Fruit fly (Drosophila melanogaster) whole organism, embryonic: ENCODE data around the gene CG10793.
A peak's percentile ranks its signal among the peaks of the same experiment; 100 is the strongest.

Experiments used
- ATbp ChIP-seq: fragments of 200-800 bp; sonication (Bioruptor generic); optimal IDR thresholded peaks from 2 replicates; lab custom pipeline; 2017; ENCODE audit warnings: missing biosample characterization, mild to moderate bottlenecking, missing genetic modification characterization, missing genetic modification reagents
- Ada2b ChIP-seq: fragments of 200-800 bp; sonication (Bioruptor generic); IDR thresholded peaks from 2 replicates; pipeline ENCODE4 v1.3.6; 2022; ENCODE audit warnings: missing biosample characterization, missing genetic modification characterization
- Antp ChIP-seq: fragments of 200-800 bp; sonication (Bioruptor generic); optimal IDR thresholded peaks from 3 replicates; lab custom pipeline; 2016; ENCODE audit warnings: missing biosample characterization, missing genetic modification characterization
- CG11085 ChIP-seq: fragments of 200-800 bp; sonication (Bioruptor generic); IDR thresholded peaks from 2 replicates; pipeline ENCODE4 v1.3.6; 2022; ENCODE audit warnings: missing biosample characterization, missing genetic modification characterization
- CG11696 ChIP-seq: fragments of 200-800 bp; sonication (Bioruptor generic); IDR thresholded peaks from 2 replicates; pipeline ENCODE4 v1.3.6; 2022; ENCODE audit warnings: missing biosample characterization, missing genetic modification characterization
- CG13123 ChIP-seq: fragments of 200-800 bp; sonication (Bioruptor generic); optimal IDR thresholded peaks from 2 replicates; lab custom pipeline; 2016; ENCODE audit warnings: missing biosample characterization, missing genetic modification characterization
- CG1602 ChIP-seq: fragments of 200-800 bp; sonication (Bioruptor generic); optimal IDR thresholded peaks from 3 replicates; lab custom pipeline; 2016; ENCODE audit warnings: missing biosample characterization, missing genetic modification characterization
- CG1647 ChIP-seq: fragments of 200-800 bp; sonication (Bioruptor generic); optimal IDR thresholded peaks from 3 replicates; lab custom pipeline; 2016; ENCODE audit warnings: missing biosample characterization, missing genetic modification characterization
- CG16863 ChIP-seq: fragments of 200-800 bp; sonication (Bioruptor generic); optimal IDR thresholded peaks from 3 replicates; lab custom pipeline; 2016; ENCODE audit warnings: missing biosample characterization, missing genetic modification characterization
- CG17361 ChIP-seq: fragments of 200-800 bp; sonication (Bioruptor generic); IDR thresholded peaks from 3 replicates; pipeline ENCODE4 v1.3.6; 2022; ENCODE audit warnings: missing biosample characterization, missing genetic modification characterization
- CG30403 ChIP-seq: fragments of 200-800 bp; sonication (Bioruptor generic); optimal IDR thresholded peaks from 3 replicates; lab custom pipeline; 2016; ENCODE audit warnings: missing biosample characterization, missing genetic modification characterization
- CG32772 ChIP-seq: fragments of 200-800 bp; sonication (Bioruptor generic); IDR thresholded peaks from 2 replicates; pipeline ENCODE4 v1.3.6; 2022; ENCODE audit warnings: missing biosample characterization, missing genetic modification characterization
- CG3838 ChIP-seq: fragments of 200-800 bp; sonication (Bioruptor generic); optimal IDR thresholded peaks from 3 replicates; lab custom pipeline; 2016; ENCODE audit warnings: missing biosample characterization, missing genetic modification characterization
- CG5953 ChIP-seq: fragments of 200-800 bp; sonication (Bioruptor generic); IDR thresholded peaks from 2 replicates; pipeline ENCODE4 v1.3.6; 2022; ENCODE audit warnings: missing biosample characterization, missing genetic modification characterization
- CG6175 ChIP-seq: fragments of 200-800 bp; sonication (Bioruptor generic); IDR thresholded peaks from 3 replicates; pipeline ENCODE4 v1.3.6; 2022; ENCODE audit warnings: missing biosample characterization, missing genetic modification characterization
- CG8359 ChIP-seq: fragments of 200-800 bp; sonication (Bioruptor generic); optimal IDR thresholded peaks from 2 replicates; lab custom pipeline; 2017; ENCODE audit warnings: missing biosample characterization, mild to moderate bottlenecking, missing genetic modification characterization, borderline replicate concordance
- CG8924 ChIP-seq: fragments of 200-800 bp; optimal IDR thresholded peaks from 3 replicates; lab custom pipeline; 2019; ENCODE audit warnings: missing biosample characterization, mild to moderate bottlenecking, missing genetic modification characterization, moderate library complexity
- Dek ChIP-seq: fragments of 200-800 bp; sonication (Bioruptor generic); optimal IDR thresholded peaks from 3 replicates; lab custom pipeline; 2019; ENCODE audit warnings: missing biosample characterization, mild to moderate bottlenecking, missing genetic modification characterization, moderate library complexity
- Drgx ChIP-seq: fragments of 200-800 bp; sonication (Bioruptor generic); IDR thresholded peaks from 2 replicates; pipeline ENCODE4 v1.3.6; 2022; ENCODE audit warnings: missing biosample characterization, missing genetic modification characterization
- Gug ChIP-seq: fragments of 200-800 bp; sonication (Bioruptor generic); IDR thresholded peaks from 4 replicates; pipeline ENCODE4 v1.3.6; 2022; ENCODE audit warnings: missing biosample characterization, missing genetic modification characterization
- H2.0 ChIP-seq: fragments of 200-800 bp; sonication (Bioruptor generic); IDR thresholded peaks from 2 replicates; pipeline ENCODE4 v1.3.6; 2022; ENCODE audit warnings: missing biosample characterization, missing genetic modification characterization
- HLH54F ChIP-seq: fragments of 200-800 bp; sonication (Bioruptor generic); optimal IDR thresholded peaks from 3 replicates; lab custom pipeline; 2016; ENCODE audit warnings: missing biosample characterization, missing genetic modification characterization
- Hey ChIP-seq: fragments of 200-800 bp; sonication (Bioruptor generic); optimal IDR thresholded peaks from 3 replicates; lab custom pipeline; 2018; ENCODE audit warnings: missing biosample characterization, mild to moderate bottlenecking, missing genetic modification characterization
- HmgZ ChIP-seq: fragments of 200-800 bp; sonication (Bioruptor generic); optimal IDR thresholded peaks from 2 replicates; lab custom pipeline; 2018; ENCODE audit warnings: missing biosample characterization, mild to moderate bottlenecking, missing genetic modification characterization
- Hr78 ChIP-seq, 2 experiments: fragments of 200-800 bp in 1 of 2; fragments of >200 bp in 1 of 2; sonication (Bioruptor generic) in 1 of 2; optimal IDR thresholded peaks; 2 replicates each; lab custom pipeline; 2017 to 2019; ENCODE audit warnings: missing biosample characterization in 2 of 2, missing genetic modification characterization in 2 of 2, mild to moderate bottlenecking in 1 of 2, moderate library complexity in 1 of 2
- MTF-1 ChIP-seq: fragments of 200-800 bp; sonication (Bioruptor generic); optimal IDR thresholded peaks from 2 replicates; lab custom pipeline; 2018; ENCODE audit warnings: missing biosample characterization, mild to moderate bottlenecking, missing genetic modification characterization, borderline replicate concordance
- Meics ChIP-seq: fragments of 200-800 bp; sonication (Bioruptor generic); optimal IDR thresholded peaks from 2 replicates; lab custom pipeline; 2017; ENCODE audit warnings: missing biosample characterization, mild to moderate bottlenecking, missing genetic modification characterization
- abd-A ChIP-seq: fragments of 200-800 bp; sonication (Bioruptor generic); optimal IDR thresholded peaks from 3 replicates; lab custom pipeline; 2019; ENCODE audit warnings: missing biosample characterization, mild to moderate bottlenecking, missing genetic modification characterization, moderate library complexity
- ase ChIP-seq: fragments of 200-800 bp; sonication (Bioruptor generic); IDR thresholded peaks from 3 replicates; pipeline ENCODE4 v1.3.6; 2022; ENCODE audit warnings: missing biosample characterization, missing genetic modification characterization
- ci ChIP-seq: fragments of 200-800 bp; sonication (Bioruptor generic); IDR thresholded peaks from 3 replicates; pipeline ENCODE4 v1.3.6; 2022; ENCODE audit warnings: missing biosample characterization, missing genetic modification characterization
- dan ChIP-seq: fragments of 200-800 bp; sonication (Bioruptor generic); IDR thresholded peaks from 2 replicates; pipeline ENCODE4 v1.3.6; 2022; ENCODE audit warnings: missing biosample characterization, missing genetic modification characterization
- exex ChIP-seq: fragments of 200-800 bp; sonication (Bioruptor generic); optimal IDR thresholded peaks from 4 replicates; lab custom pipeline; 2018; ENCODE audit warnings: missing biosample characterization, mild to moderate bottlenecking, missing genetic modification characterization, moderate library complexity
- fd96Cb ChIP-seq: fragments of 200-800 bp; sonication (Bioruptor generic); optimal IDR thresholded peaks from 2 replicates; lab custom pipeline; 2018; ENCODE audit warnings: missing biosample characterization, mild to moderate bottlenecking, missing genetic modification characterization, moderate library complexity
- grau ChIP-seq: fragments of 200-800 bp; optimal IDR thresholded peaks from 3 replicates; lab custom pipeline; 2019; ENCODE audit warnings: missing biosample characterization, mild to moderate bottlenecking, missing genetic modification characterization, moderate library complexity
- grn ChIP-seq: fragments of 200-800 bp; sonication (Bioruptor generic); optimal IDR thresholded peaks from 3 replicates; lab custom pipeline; 2017; ENCODE audit warnings: missing biosample characterization, missing genetic modification characterization
- gt ChIP-seq: fragments of 200-800 bp; sonication (Bioruptor generic); IDR thresholded peaks from 2 replicates; pipeline ENCODE4 v1.3.6; 2022; ENCODE audit warnings: missing biosample characterization, missing genetic modification characterization
- h ChIP-seq: fragments of >200 bp; optimal IDR thresholded peaks from 2 replicates; lab custom pipeline; 2017
- kay ChIP-seq: fragments of 200-800 bp; sonication (Bioruptor generic); optimal IDR thresholded peaks from 2 replicates; lab custom pipeline; 2016; ENCODE audit warnings: missing biosample characterization, missing genetic modification characterization
- kni ChIP-seq: fragments of 200-800 bp; sonication (Bioruptor generic); optimal IDR thresholded peaks from 3 replicates; lab custom pipeline; 2017; ENCODE audit warnings: mild to moderate bottlenecking, missing biosample characterization, missing genetic modification reagents, missing genetic modification characterization
- lab ChIP-seq: fragments of 200-800 bp; sonication (Bioruptor generic); optimal IDR thresholded peaks from 3 replicates; lab custom pipeline; 2017; ENCODE audit warnings: missing biosample characterization, missing genetic modification characterization, mild to moderate bottlenecking, moderate library complexity, missing genetic modification reagents
- lbe ChIP-seq: fragments of 200-800 bp; sonication (Bioruptor generic); optimal IDR thresholded peaks from 2 replicates; lab custom pipeline; 2016; ENCODE audit warnings: missing biosample characterization, mild to moderate bottlenecking, missing genetic modification characterization
- lilli ChIP-seq: fragments of 200-800 bp; sonication (Bioruptor generic); optimal IDR thresholded peaks from 3 replicates; lab custom pipeline; 2016; ENCODE audit warnings: missing biosample characterization, missing genetic modification characterization
- nerfin-1 ChIP-seq: fragments of 200-800 bp; sonication (Bioruptor generic); optimal IDR thresholded peaks from 3 replicates; lab custom pipeline; 2019; ENCODE audit warnings: missing biosample characterization, mild to moderate bottlenecking, missing genetic modification characterization, moderate library complexity
- prd ChIP-seq, 3 experiments: fragments of >200 bp in 2 of 3; fragments of 200-800 bp in 1 of 3; sonication (Bioruptor generic) in 1 of 3; optimal IDR thresholded peaks in 2 of 3; IDR thresholded peaks in 1 of 3; 2 replicates in 2 of 3; 3 replicates in 1 of 3; pipeline versions ENCODE4 v1.3.6 to Lab custom; 2017 to 2022; ENCODE audit warnings: missing biosample characterization in 1 of 3, missing genetic modification characterization in 1 of 3
- schlank ChIP-seq: fragments of 200-800 bp; sonication (Bioruptor generic); optimal IDR thresholded peaks from 2 replicates; lab custom pipeline; 2018; ENCODE audit warnings: missing biosample characterization, mild to moderate bottlenecking, missing genetic modification characterization
- tio ChIP-seq: fragments of 200-800 bp; sonication (Bioruptor generic); optimal IDR thresholded peaks from 2 replicates; lab custom pipeline; 2017; ENCODE audit warnings: missing biosample characterization, missing genetic modification characterization, inconsistent platforms
- vnd ChIP-seq: fragments of 200-800 bp; sonication (Bioruptor generic); IDR thresholded peaks from 3 replicates; pipeline ENCODE4 v1.3.6; 2022; ENCODE audit warnings: missing biosample characterization, missing genetic modification characterization; ENCODE audit not compliant: partially characterized antibody
- wdn ChIP-seq: fragments of 200-800 bp; sonication (Bioruptor generic); IDR thresholded peaks from 2 replicates; pipeline ENCODE4 v1.3.6; 2022; ENCODE audit warnings: missing biosample characterization, missing genetic modification characterization
- wor ChIP-seq: fragments of 200-800 bp; sonication (Bioruptor generic); IDR thresholded peaks from 2 replicates; pipeline ENCODE4 v1.3.6; 2022; ENCODE audit warnings: missing biosample characterization, missing genetic modification characterization

The CG10793 gene

DNA sequence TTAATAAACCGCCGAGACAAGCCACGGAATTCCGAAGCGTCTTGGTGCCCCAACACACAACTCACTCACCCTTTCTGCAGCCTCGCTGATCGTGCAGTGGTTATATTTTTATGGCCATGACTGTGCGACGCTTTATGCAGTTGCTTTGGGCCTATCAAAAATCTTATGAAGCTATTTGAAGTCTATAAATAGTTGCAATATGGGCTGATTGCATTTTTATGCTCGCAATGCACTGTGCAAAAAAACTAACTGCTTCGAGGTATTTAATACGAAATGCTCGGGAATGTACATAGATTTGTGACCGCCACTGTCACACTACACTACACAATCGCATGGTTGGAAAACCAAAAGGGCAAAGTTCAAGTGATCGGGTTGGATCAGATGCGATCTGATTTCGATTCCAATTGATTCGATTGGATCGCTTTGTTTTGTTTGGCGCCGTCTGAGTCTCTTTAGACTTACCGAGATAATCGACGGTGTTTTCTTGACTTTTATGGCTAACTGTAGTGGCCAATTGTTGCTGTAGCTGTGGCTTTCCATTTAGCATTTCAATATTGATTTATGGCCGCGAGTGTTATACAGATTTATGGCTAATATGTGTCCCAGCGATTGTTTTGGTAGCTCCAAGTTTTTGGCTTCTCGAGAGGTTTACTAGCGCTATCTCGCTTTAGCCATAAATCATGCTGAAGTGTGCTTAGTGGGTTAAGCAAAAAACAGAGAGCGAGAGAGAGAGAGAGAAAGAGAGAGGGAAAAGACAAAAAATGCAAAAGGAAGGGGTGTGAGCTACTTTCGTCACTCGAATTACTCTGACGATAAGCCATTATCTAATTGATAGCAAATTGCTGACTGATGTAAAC lies 18.5 kb downstream of the CG10793 start (continued):
- TF ChIP-seq Gug (no peak), CG17361 (GFP tag; lab: Robert Waterston, UW) (no peak), ase (no peak), ci (peak; percentile 45; the same call in 1 of the 3 replicates), Dek (no peak), vnd (GFP tag; lab: Robert Waterston, UW) (no peak), CG13123 (GFP tag; lab: Kevin White, UChicago) (no peak), kni (no peak), CG11085 (GFP tag; lab: Robert Waterston, UW) (no peak), schlank (tag; lab: Kevin White, UChicago) (no peak), HLH54F (GFP tag; lab: Kevin White, UChicago) (no peak), prd (optimal IDR thresholded peaks at IDR 0.05; lab: Kevin White, UChicago) (no peak), prd (GFP tag; IDR thresholded peaks at IDR 0.05; lab: Robert Waterston, UW) (peak; percentile 39; the same call in 1 of the 3 replicates), tio (GFP tag; lab: Kevin White, UChicago) (peak; percentile 27), CG30403 (GFP tag; lab: Kevin White, UChicago) (peak; percentile 5), MTF-1 (GFP tag; lab: Kevin White, UChicago) (no peak), h (lab: Kevin White, UChicago) (no peak), ATbp (GFP tag; lab: Kevin White, UChicago) (no peak), fd96Cb (tag; lab: Kevin White, UChicago) (peak; percentile 2), CG16863 (GFP tag; lab: Kevin White, UChicago) (no peak), CG8924 (tag; lab: Kevin White, UChicago) (no peak), H2.0 (GFP tag; lab: Robert Waterston, UW) (no peak), CG32772 (GFP tag; lab: Robert Waterston, UW) (no peak), Antp (GFP tag; lab: Kevin White, UChicago) (peak; percentile 31), exex (peak; percentile 80), lilli (GFP tag; lab: Kevin White, UChicago) (peak; percentile 11), lab (peak; percentile 37), nerfin-1 (tag; lab: Kevin White, UChicago) (no peak), wdn (GFP tag; lab: Robert Waterston, UW) (no peak), Drgx (GFP tag; lab: Robert Waterston, UW) (peak; percentile 48; the same call in 1 of the 2 replicates), Hey (tag; lab: Kevin White, UChicago) (no peak), Meics (GFP tag; lab: Kevin White, UChicago) (peak; percentile 23), CG5953 (GFP tag; lab: Robert Waterston, UW) (no peak), gt (GFP tag; lab: Robert Waterston, UW) (no peak), HmgZ (tag; lab: Kevin White, UChicago) (no peak), grn (GFP tag; lab: Kevin White, UChicago) (peak; percentile 54), CG6175 (GFP tag; lab: Robert Waterston, UW) (no peak), lbe (GFP tag; lab: Kevin White, UChicago) (no peak), dan (GFP tag; lab: Robert Waterston, UW) (no peak), CG8359 (no peak), CG3838 (no peak), CG1602 (no peak), Hr78 (GFP tag; optimal IDR thresholded peaks at IDR 0.05; lab: Kevin White, UChicago) (peak in 1 of 2 experiments; percentile 83), kay (GFP tag; lab: Kevin White, UChicago) (no peak), Ada2b (GFP tag; lab: Robert Waterston, UW) (peak; percentile 37; the same call in 1 of the 2 replicates), grau (tag; lab: Kevin White, UChicago) (no peak), CG11696 (peak; percentile 63), wor (peak; percentile 30; the same call in 1 of the 2 replicates), abd-A (tag; lab: Kevin White, UChicago) (no peak), CG1647 (GFP tag; lab: Kevin White, UChicago) (no peak)
